Fruit fly (Drosophila melanogaster) whole organism, embryonic: Measurements from ENCODE around the gene Drgx.

Experiments used
- Bdp1 ChIP-seq: fragments of 200-800 bp; sonication (Bioruptor generic); optimal IDR thresholded peaks from 3 replicates; lab custom pipeline; 2016; ENCODE audit warnings: missing biosample characterization, missing genetic modification characterization
- CG10274 ChIP-seq: fragments of 200-800 bp; sonication (Bioruptor generic); optimal IDR thresholded peaks from 3 replicates; lab custom pipeline; 2017; ENCODE audit warnings: missing biosample characterization, mild to moderate bottlenecking, missing genetic modification characterization
- CG12071 ChIP-seq: fragments of 200-800 bp; sonication (Bioruptor generic); optimal IDR thresholded peaks from 3 replicates; lab custom pipeline; 2018; ENCODE audit warnings: missing biosample characterization, mild to moderate bottlenecking, missing genetic modification characterization
- CG12155 ChIP-seq: fragments of 200-800 bp; sonication (Bioruptor generic); optimal IDR thresholded peaks from 3 replicates; lab custom pipeline; 2016; ENCODE audit warnings: missing biosample characterization, missing genetic modification characterization
- CG12219 ChIP-seq: fragments of 200-800 bp; sonication (Bioruptor generic); optimal IDR thresholded peaks from 3 replicates; lab custom pipeline; 2018; ENCODE audit warnings: missing biosample characterization, mild to moderate bottlenecking, missing genetic modification characterization
- CG12391 ChIP-seq: fragments of 200-800 bp; sonication (Bioruptor generic); optimal IDR thresholded peaks from 3 replicates; lab custom pipeline; 2018; ENCODE audit warnings: missing biosample characterization, mild to moderate bottlenecking, missing genetic modification characterization, moderate library complexity
- CG15073 ChIP-seq: fragments of 200-800 bp; sonication (Bioruptor generic); optimal IDR thresholded peaks from 2 replicates; lab custom pipeline; 2016; ENCODE audit warnings: missing biosample characterization, missing genetic modification characterization
- CG18599 ChIP-seq: fragments of 200-800 bp; sonication (Bioruptor generic); optimal IDR thresholded peaks from 3 replicates; lab custom pipeline; 2017; ENCODE audit warnings: missing biosample characterization, missing genetic modification characterization, mild to moderate bottlenecking, moderate library complexity, missing genetic modification reagents
- CG18619 ChIP-seq: fragments of 200-800 bp; sonication (Bioruptor generic); optimal IDR thresholded peaks from 3 replicates; lab custom pipeline; 2017; ENCODE audit warnings: missing biosample characterization, mild to moderate bottlenecking, missing genetic modification characterization
- CG3065 ChIP-seq: fragments of 200-800 bp; sonication (Bioruptor generic); optimal IDR thresholded peaks from 2 replicates; lab custom pipeline; 2016; ENCODE audit warnings: missing biosample characterization, missing genetic modification characterization
- CG33213 ChIP-seq: fragments of 200-800 bp; sonication (Bioruptor generic); optimal IDR thresholded peaks from 3 replicates; lab custom pipeline; 2016; ENCODE audit warnings: missing biosample characterization, missing genetic modification characterization
- CG34224 ChIP-seq: fragments of 200-800 bp; sonication (Bioruptor generic); IDR thresholded peaks from 3 replicates; pipeline ENCODE4 v1.3.6; 2022; ENCODE audit warnings: missing biosample characterization, missing genetic modification characterization; ENCODE audit not compliant: partially characterized antibody
- CG3995 ChIP-seq: fragments of 200-800 bp; sonication (Bioruptor generic); optimal IDR thresholded peaks from 3 replicates; lab custom pipeline; 2016; ENCODE audit warnings: missing biosample characterization, missing genetic modification characterization
- CG42726 ChIP-seq: fragments of 200-800 bp; sonication (Bioruptor generic); IDR thresholded peaks from 2 replicates; pipeline ENCODE4 v1.3.6; 2022; ENCODE audit warnings: missing biosample characterization, missing genetic modification characterization; ENCODE audit not compliant: partially characterized antibody
- CG4820 ChIP-seq: fragments of 200-800 bp; sonication (Bioruptor generic); optimal IDR thresholded peaks from 3 replicates; lab custom pipeline; 2016; ENCODE audit warnings: missing biosample characterization, missing genetic modification characterization
- CG5245 ChIP-seq: fragments of 200-800 bp; sonication (Bioruptor generic); optimal IDR thresholded peaks from 3 replicates; lab custom pipeline; 2016; ENCODE audit warnings: missing biosample characterization, missing genetic modification characterization
- CG8281 ChIP-seq: fragments of 200-800 bp; sonication (Bioruptor generic); optimal IDR thresholded peaks from 2 replicates; lab custom pipeline; 2018; ENCODE audit warnings: missing biosample characterization, mild to moderate bottlenecking, missing genetic modification characterization, moderate library complexity
- CG9437 ChIP-seq: fragments of 200-800 bp; sonication (Bioruptor generic); optimal IDR thresholded peaks from 2 replicates; lab custom pipeline; 2018; ENCODE audit warnings: missing biosample characterization, mild to moderate bottlenecking, missing genetic modification characterization
- Dad ChIP-seq: fragments of 200-800 bp; sonication (Bioruptor generic); optimal IDR thresholded peaks from 3 replicates; lab custom pipeline; 2016; ENCODE audit warnings: missing biosample characterization, missing genetic modification characterization
- Dp ChIP-seq: fragments of 200-800 bp; sonication (Bioruptor generic); optimal IDR thresholded peaks from 2 replicates; lab custom pipeline; 2018; ENCODE audit warnings: missing biosample characterization, mild to moderate bottlenecking, missing genetic modification characterization, moderate library complexity
- Hand ChIP-seq: fragments of 200-800 bp; sonication (Bioruptor generic); optimal IDR thresholded peaks from 2 replicates; lab custom pipeline; 2017; ENCODE audit warnings: mild to moderate bottlenecking, missing biosample characterization, missing genetic modification reagents, missing genetic modification characterization
- Kr ChIP-seq: fragments of 200-800 bp; sonication (Bioruptor generic); optimal IDR thresholded peaks from 2 replicates; lab custom pipeline; 2017; ENCODE audit warnings: missing biosample characterization, mild to moderate bottlenecking, missing genetic modification characterization
- Lim3 ChIP-seq: fragments of 200-800 bp; sonication (Bioruptor generic); IDR thresholded peaks from 2 replicates; pipeline ENCODE4 v1.3.6; 2022; ENCODE audit warnings: missing biosample characterization, missing genetic modification characterization
- Lpt ChIP-seq: fragments of >200 bp; optimal IDR thresholded peaks from 2 replicates; lab custom pipeline; 2018; ENCODE audit warnings: missing biosample characterization, missing genetic modification characterization
- Neu2 ChIP-seq: fragments of 200-800 bp; sonication (Bioruptor generic); optimal IDR thresholded peaks from 3 replicates; lab custom pipeline; 2016; ENCODE audit warnings: missing biosample characterization, missing genetic modification characterization, borderline replicate concordance
- Nf-YB ChIP-seq: fragments of 200-800 bp; sonication (Bioruptor generic); optimal IDR thresholded peaks from 3 replicates; lab custom pipeline; 2019; ENCODE audit warnings: missing biosample characterization, mild to moderate bottlenecking, missing genetic modification characterization, moderate library complexity
- Pdp1 ChIP-seq, 2 experiments: fragments of 200-800 bp; sonication (Bioruptor generic); optimal IDR thresholded peaks; 3 replicates each; lab custom pipeline; 2016; ENCODE audit warnings: missing biosample characterization in 2 of 2, missing genetic modification characterization in 2 of 2, mild to moderate bottlenecking in 1 of 2, moderate library complexity in 1 of 2
- Side ChIP-seq: fragments of 200-800 bp; sonication (Bioruptor generic); optimal IDR thresholded peaks from 2 replicates; lab custom pipeline; 2016; ENCODE audit warnings: missing biosample characterization, missing genetic modification characterization
- Sox100B ChIP-seq: fragments of 200-800 bp; sonication (Bioruptor generic); optimal IDR thresholded peaks from 3 replicates; lab custom pipeline; 2018; ENCODE audit warnings: missing biosample characterization, mild to moderate bottlenecking, missing genetic modification characterization
- Sry-δ ChIP-seq: fragments of 200-800 bp; sonication (Bioruptor generic); optimal IDR thresholded peaks from 2 replicates; lab custom pipeline; 2016; ENCODE audit warnings: missing biosample characterization, missing genetic modification characterization
- ab ChIP-seq: fragments of 200-800 bp; sonication (Bioruptor generic); optimal IDR thresholded peaks from 2 replicates; lab custom pipeline; 2016; ENCODE audit warnings: missing biosample characterization, missing genetic modification characterization
- ap ChIP-seq: fragments of 200-800 bp; sonication (Bioruptor generic); IDR thresholded peaks from 2 replicates; pipeline ENCODE4 v1.3.6; 2022; ENCODE audit warnings: missing biosample characterization, missing genetic modification characterization
- ase ChIP-seq: fragments of 200-800 bp; sonication (Bioruptor generic); IDR thresholded peaks from 3 replicates; pipeline ENCODE4 v1.3.6; 2022; ENCODE audit warnings: missing biosample characterization, missing genetic modification characterization
- grau ChIP-seq: fragments of 200-800 bp; optimal IDR thresholded peaks from 3 replicates; lab custom pipeline; 2019; ENCODE audit warnings: missing biosample characterization, mild to moderate bottlenecking, missing genetic modification characterization, moderate library complexity
- grn ChIP-seq: fragments of 200-800 bp; sonication (Bioruptor generic); optimal IDR thresholded peaks from 3 replicates; lab custom pipeline; 2017; ENCODE audit warnings: missing biosample characterization, missing genetic modification characterization
- her ChIP-seq: fragments of 200-800 bp; sonication (Bioruptor generic); optimal IDR thresholded peaks from 2 replicates; lab custom pipeline; 2016; ENCODE audit warnings: missing biosample characterization, missing genetic modification characterization
- kah ChIP-seq: fragments of 200-800 bp; sonication (Bioruptor generic); optimal IDR thresholded peaks from 2 replicates; lab custom pipeline; 2018; ENCODE audit warnings: missing biosample characterization, mild to moderate bottlenecking, missing genetic modification characterization
- mirr ChIP-seq: fragments of 200-800 bp; sonication (Bioruptor generic); optimal IDR thresholded peaks from 3 replicates; lab custom pipeline; 2018; ENCODE audit warnings: missing biosample characterization, mild to moderate bottlenecking, missing genetic modification characterization
- nau ChIP-seq: fragments of 200-800 bp; sonication (Bioruptor generic); optimal IDR thresholded peaks from 3 replicates; lab custom pipeline; 2017; ENCODE audit warnings: missing biosample characterization, mild to moderate bottlenecking, missing genetic modification characterization, missing genetic modification reagents
- nom ChIP-seq: fragments of 200-800 bp; sonication (Bioruptor generic); optimal IDR thresholded peaks from 2 replicates; lab custom pipeline; 2017; ENCODE audit warnings: missing biosample characterization, missing genetic modification characterization, mild to moderate bottlenecking, moderate library complexity, missing genetic modification reagents
- oc ChIP-seq: fragments of 200-800 bp; sonication (Bioruptor generic); optimal IDR thresholded peaks from 2 replicates; lab custom pipeline; 2018; ENCODE audit warnings: missing biosample characterization, mild to moderate bottlenecking, missing genetic modification characterization, moderate library complexity
- p53 ChIP-seq: fragments of 200-800 bp; sonication (Bioruptor generic); optimal IDR thresholded peaks from 2 replicates; lab custom pipeline; 2016; ENCODE audit warnings: missing biosample characterization, missing genetic modification characterization
- pfk ChIP-seq: fragments of 200-800 bp; sonication (Bioruptor generic); optimal IDR thresholded peaks from 2 replicates; lab custom pipeline; 2018; ENCODE audit warnings: missing biosample characterization, mild to moderate bottlenecking, missing genetic modification characterization, moderate library complexity
- rib ChIP-seq: fragments of 200-800 bp; sonication (Bioruptor generic); IDR thresholded peaks from 2 replicates; pipeline ENCODE4 v1.3.6; 2022; ENCODE audit warnings: missing biosample characterization, missing genetic modification characterization
- sd ChIP-seq: fragments of 200-800 bp; sonication (Bioruptor generic); optimal IDR thresholded peaks from 3 replicates; lab custom pipeline; 2018; ENCODE audit warnings: missing biosample characterization, mild to moderate bottlenecking, missing genetic modification characterization, moderate library complexity
- sr ChIP-seq: fragments of 200-800 bp; sonication (Bioruptor generic); IDR thresholded peaks from 3 replicates; pipeline ENCODE4 v1.3.6; 2022; ENCODE audit warnings: missing biosample characterization, missing genetic modification characterization
- tio ChIP-seq: fragments of 200-800 bp; sonication (Bioruptor generic); optimal IDR thresholded peaks from 2 replicates; lab custom pipeline; 2017; ENCODE audit warnings: missing biosample characterization, missing genetic modification characterization, inconsistent platforms
- toy ChIP-seq: fragments of 200-800 bp; sonication (Bioruptor generic); IDR thresholded peaks from 2 replicates; pipeline ENCODE4 v1.3.6; 2022; ENCODE audit warnings: missing biosample characterization, missing genetic modification characterization
- usp ChIP-seq: fragments of >200 bp; optimal IDR thresholded peaks from 2 replicates; lab custom pipeline; 2017; ENCODE audit warnings: missing biosample characterization, missing genetic modification characterization
- zf30C ChIP-seq: fragments of 200-800 bp; sonication (Bioruptor generic); optimal IDR thresholded peaks from 3 replicates; lab custom pipeline; 2018; ENCODE audit warnings: missing biosample characterization, mild to moderate bottlenecking, missing genetic modification characterization
- zfh1 ChIP-seq: fragments of 200-800 bp; sonication (Bioruptor generic); IDR thresholded peaks from 3 replicates; pipeline ENCODE4 v1.3.6; 2022; ENCODE audit warnings: missing biosample characterization, missing genetic modification characterization

Drgx gene

dm6 chr2L:3703260-3703659 is 40.7 kb downstream of the Drgx start, which contains the start of gene CG2816 (continued):
- TF ChIP-seq toy (no peak), CG3995 (peak; percentile 28), Neu2 (GFP tag; lab: Kevin White, UChicago) (no peak), grn (GFP tag; lab: Kevin White, UChicago) (no peak), CG12155 (peak; percentile 29), ase (peak; percentile 71; the same call in 2 of the 3 replicates), Nf-YB (GFP tag; lab: Kevin White, UChicago) (no peak), sr (no peak), oc (tag; lab: Kevin White, UChicago) (no peak), zf30C (GFP tag; lab: Kevin White, UChicago) (no peak), CG18619 (GFP tag; lab: Kevin White, UChicago) (peak; percentile 65), her (GFP tag; lab: Kevin White, UChicago) (peak; percentile 84), sd (tag; lab: Kevin White, UChicago) (peak; percentile 61), rib (GFP tag; lab: Robert Waterston, UW) (peak; percentile 94), ab (GFP tag; lab: Kevin White, UChicago) (peak; percentile 47), mirr (GFP tag; lab: Kevin White, UChicago) (no peak), pfk (GFP tag; lab: Kevin White, UChicago) (no peak), Lim3 (no peak), CG12391 (tag; lab: Kevin White, UChicago) (no peak), CG5245 (GFP tag; lab: Kevin White, UChicago) (no peak), CG9437 (GFP tag; lab: Kevin White, UChicago) (peak; percentile 16), CG12219 (GFP tag; lab: Kevin White, UChicago) (peak; percentile 59), CG4820 (GFP tag; lab: Kevin White, UChicago) (no peak), p53 (GFP tag; lab: Kevin White, UChicago) (no peak), CG15073 (no peak), Dad (GFP tag; lab: Kevin White, UChicago) (peak; percentile 2), usp (GFP tag; lab: Kevin White, UChicago) (no peak), kah (no peak), nau (GFP tag; lab: Kevin White, UChicago) (no peak), grau (peak; percentile 58), Kr (GFP tag; lab: Kevin White, UChicago) (no peak), CG10274 (GFP tag; lab: Kevin White, UChicago) (peak; percentile 88), zfh1 (GFP tag; lab: Robert Waterston, UW) (peak; percentile 65; the same call in 2 of the 3 replicates), CG3065 (GFP tag; lab: Kevin White, UChicago) (no peak), ap (GFP tag; lab: Robert Waterston, UW) (peak; percentile 69), Lpt (GFP tag; lab: Kevin White, UChicago) (no peak), Pdp1 (GFP tag; optimal IDR thresholded peaks at IDR 0.05; lab: Kevin White, UChicago) (peak in 1 of 2 experiments; percentile 56), tio (peak; percentile 36), Dp (no peak), Sox100B (peak; percentile 4), CG34224 (GFP tag; lab: Robert Waterston, UW) (no peak), Sry-δ (GFP tag; lab: Kevin White, UChicago) (no peak), CG8281 (tag; lab: Kevin White, UChicago) (no peak), nom (GFP tag; lab: Kevin White, UChicago) (no peak), CG33213 (GFP tag; lab: Kevin White, UChicago) (no peak), Side (GFP tag; lab: Kevin White, UChicago) (peak; percentile 38), CG18599 (peak; percentile 61), Bdp1 (GFP tag; lab: Kevin White, UChicago) (no peak), CG42726 (GFP tag; lab: Robert Waterston, UW) (no peak), Hand (GFP tag; lab: Kevin White, UChicago) (no peak), CG12071 (GFP tag; lab: Kevin White, UChicago) (peak; percentile 20)
